Fruit fly (Drosophila melanogaster) whole organism, embryonic: ENCODE data around the gene CG5968.
A peak's percentile ranks its signal among the peaks of the same experiment; 100 is the strongest.

ENCODE experiments used
- Atf6 ChIP-seq: fragments of 200-800 bp; sonication (Bioruptor generic); IDR thresholded peaks from 2 replicates; pipeline ENCODE4 v1.3.6; 2022; ENCODE audit warnings: missing biosample characterization, missing genetic modification characterization
- BEAF-32 ChIP-seq: fragments of 200-800 bp; sonication (Bioruptor generic); optimal IDR thresholded peaks from 3 replicates; lab custom pipeline; 2017; ENCODE audit warnings: missing biosample characterization, missing genetic modification characterization, mild to moderate bottlenecking, moderate library complexity, missing genetic modification reagents
- Bdp1 ChIP-seq: fragments of 200-800 bp; sonication (Bioruptor generic); optimal IDR thresholded peaks from 3 replicates; lab custom pipeline; 2016; ENCODE audit warnings: missing biosample characterization, missing genetic modification characterization
- Bteb2 ChIP-seq: fragments of 200-800 bp; sonication (Bioruptor generic); optimal IDR thresholded peaks from 2 replicates; lab custom pipeline; 2016; ENCODE audit warnings: missing biosample characterization, missing genetic modification characterization
- CG10321 ChIP-seq: fragments of 200-800 bp; sonication (Bioruptor generic); IDR thresholded peaks from 2 replicates; pipeline ENCODE4 v1.3.6; 2022; ENCODE audit warnings: missing biosample characterization, missing genetic modification characterization
- CG11560 ChIP-seq: fragments of 200-800 bp; sonication (Bioruptor generic); IDR thresholded peaks from 3 replicates; pipeline ENCODE4 v1.3.6; 2022; ENCODE audit warnings: missing biosample characterization, missing genetic modification characterization
- CG12659 ChIP-seq: fragments of 200-800 bp; sonication (Bioruptor generic); optimal IDR thresholded peaks from 3 replicates; lab custom pipeline; 2017; ENCODE audit warnings: mild to moderate bottlenecking, missing biosample characterization, missing genetic modification reagents, missing genetic modification characterization
- CG13123 ChIP-seq: fragments of 200-800 bp; sonication (Bioruptor generic); optimal IDR thresholded peaks from 2 replicates; lab custom pipeline; 2016; ENCODE audit warnings: missing biosample characterization, missing genetic modification characterization
- CG13296 ChIP-seq: fragments of 200-800 bp; sonication (Bioruptor generic); optimal IDR thresholded peaks from 3 replicates; lab custom pipeline; 2018; ENCODE audit warnings: missing biosample characterization, mild to moderate bottlenecking, missing genetic modification characterization
- CG13424 ChIP-seq: fragments of 200-800 bp; sonication (Bioruptor generic); optimal IDR thresholded peaks from 2 replicates; lab custom pipeline; 2019; ENCODE audit warnings: missing biosample characterization, mild to moderate bottlenecking, missing genetic modification characterization, moderate library complexity
- CG14860 ChIP-seq: fragments of 200-800 bp; sonication (Bioruptor generic); IDR thresholded peaks from 3 replicates; pipeline ENCODE4 v1.3.6; 2022; ENCODE audit warnings: missing biosample characterization, missing genetic modification characterization; ENCODE audit not compliant: partially characterized antibody
- CG15073 ChIP-seq: fragments of 200-800 bp; sonication (Bioruptor generic); optimal IDR thresholded peaks from 2 replicates; lab custom pipeline; 2016; ENCODE audit warnings: missing biosample characterization, missing genetic modification characterization
- CG1529 ChIP-seq: fragments of 200-800 bp; sonication (Bioruptor generic); optimal IDR thresholded peaks from 3 replicates; lab custom pipeline; 2018; ENCODE audit warnings: missing biosample characterization, missing genetic modification characterization
- CG17568 ChIP-seq: fragments of 200-800 bp; sonication (Bioruptor generic); optimal IDR thresholded peaks from 2 replicates; lab custom pipeline; 2018; ENCODE audit warnings: missing biosample characterization, mild to moderate bottlenecking, missing genetic modification characterization, moderate library complexity
- CG1792 ChIP-seq: fragments of 200-800 bp; sonication (Bioruptor generic); optimal IDR thresholded peaks from 2 replicates; lab custom pipeline; 2016; ENCODE audit warnings: missing biosample characterization, missing genetic modification characterization
- CG18599 ChIP-seq: fragments of 200-800 bp; sonication (Bioruptor generic); optimal IDR thresholded peaks from 3 replicates; lab custom pipeline; 2017; ENCODE audit warnings: missing biosample characterization, missing genetic modification characterization, mild to moderate bottlenecking, moderate library complexity, missing genetic modification reagents
- CG31441 ChIP-seq: fragments of 200-800 bp; sonication (Bioruptor generic); IDR thresholded peaks from 2 replicates; pipeline ENCODE4 v1.3.6; 2022; ENCODE audit warnings: missing biosample characterization, missing genetic modification characterization
- CG32767 ChIP-seq: fragments of 200-800 bp; sonication (Bioruptor generic); IDR thresholded peaks from 2 replicates; pipeline ENCODE4 v1.3.6; 2022; ENCODE audit warnings: missing biosample characterization, missing genetic modification characterization
- CG3838 ChIP-seq: fragments of 200-800 bp; sonication (Bioruptor generic); optimal IDR thresholded peaks from 3 replicates; lab custom pipeline; 2016; ENCODE audit warnings: missing biosample characterization, missing genetic modification characterization
- CG43689 ChIP-seq: fragments of 200-800 bp; sonication (Bioruptor generic); IDR thresholded peaks from 2 replicates; pipeline ENCODE4 v1.3.6; 2022; ENCODE audit warnings: missing biosample characterization, missing genetic modification characterization
- CG6765 ChIP-seq: fragments of 200-800 bp; sonication (Bioruptor generic); optimal IDR thresholded peaks from 3 replicates; lab custom pipeline; 2017; ENCODE audit warnings: missing biosample characterization, mild to moderate bottlenecking, missing genetic modification characterization
- CG6791 ChIP-seq: fragments of 200-800 bp; sonication (Bioruptor generic); IDR thresholded peaks from 3 replicates; pipeline ENCODE4 v1.3.6; 2022; ENCODE audit warnings: missing biosample characterization, missing genetic modification characterization; ENCODE audit not compliant: partially characterized antibody
- CG8089 ChIP-seq: fragments of 200-800 bp; sonication (Bioruptor generic); optimal IDR thresholded peaks from 3 replicates; lab custom pipeline; 2016; ENCODE audit warnings: missing biosample characterization, missing genetic modification characterization
- CG9609 ChIP-seq: fragments of 200-800 bp; sonication (Bioruptor generic); optimal IDR thresholded peaks from 3 replicates; lab custom pipeline; 2016; ENCODE audit warnings: missing biosample characterization, missing genetic modification characterization
- D ChIP-seq, 2 experiments: fragments of 200-800 bp in 1 of 2; fragments of >200 bp in 1 of 2; sonication (Bioruptor generic) in 1 of 2; optimal IDR thresholded peaks; 2 replicates in 1 of 2; 3 replicates in 1 of 2; lab custom pipeline; 2017; ENCODE audit warnings: mild to moderate bottlenecking in 1 of 2, missing biosample characterization in 1 of 2, missing genetic modification characterization in 1 of 2, missing genetic modification reagents in 1 of 2
- Dbx ChIP-seq: fragments of 200-800 bp; sonication (Bioruptor generic); IDR thresholded peaks from 3 replicates; pipeline ENCODE4 v1.3.6; 2022; ENCODE audit warnings: missing biosample characterization, missing genetic modification characterization
- E2f1 ChIP-seq: fragments of 200-800 bp; sonication (Bioruptor generic); IDR thresholded peaks from 2 replicates; pipeline ENCODE4 v1.3.6; 2022; ENCODE audit warnings: missing biosample characterization, missing genetic modification characterization
- Elba2 ChIP-seq: fragments of 200-800 bp; sonication (Bioruptor generic); optimal IDR thresholded peaks from 3 replicates; lab custom pipeline; 2016; ENCODE audit warnings: missing biosample characterization, missing genetic modification characterization
- Fer2 ChIP-seq: fragments of 200-800 bp; sonication (Bioruptor generic); optimal IDR thresholded peaks from 2 replicates; lab custom pipeline; 2018; ENCODE audit warnings: missing biosample characterization, mild to moderate bottlenecking, missing genetic modification characterization, moderate library complexity
- Fer3 ChIP-seq: fragments of 200-800 bp; sonication (Bioruptor generic); optimal IDR thresholded peaks from 2 replicates; lab custom pipeline; 2018; ENCODE audit warnings: missing biosample characterization, mild to moderate bottlenecking, missing genetic modification characterization, moderate library complexity
- Hr3 ChIP-seq: fragments of 200-800 bp; sonication (Bioruptor generic); optimal IDR thresholded peaks from 3 replicates; lab custom pipeline; 2016; ENCODE audit warnings: missing biosample characterization, missing genetic modification characterization
- Hsf ChIP-seq: fragments of 200-800 bp; sonication (Bioruptor generic); optimal IDR thresholded peaks from 3 replicates; lab custom pipeline; 2016; ENCODE audit warnings: missing biosample characterization, missing genetic modification characterization
- MTF-1 ChIP-seq: fragments of 200-800 bp; sonication (Bioruptor generic); optimal IDR thresholded peaks from 2 replicates; lab custom pipeline; 2018; ENCODE audit warnings: missing biosample characterization, mild to moderate bottlenecking, missing genetic modification characterization, borderline replicate concordance
- ac ChIP-seq: fragments of 200-800 bp; sonication (Bioruptor generic); optimal IDR thresholded peaks from 3 replicates; lab custom pipeline; 2017; ENCODE audit warnings: missing biosample characterization, mild to moderate bottlenecking, missing genetic modification characterization
- al ChIP-seq: fragments of 200-800 bp; sonication (Bioruptor generic); IDR thresholded peaks from 2 replicates; pipeline ENCODE4 v1.3.6; 2022; ENCODE audit warnings: missing biosample characterization, missing genetic modification characterization
- bcd ChIP-seq: fragments of 200-800 bp; sonication (Bioruptor generic); optimal IDR thresholded peaks from 2 replicates; lab custom pipeline; 2017; ENCODE audit warnings: missing biosample characterization, mild to moderate bottlenecking, missing genetic modification characterization
- crol ChIP-seq: fragments of 200-800 bp; sonication (Bioruptor generic); IDR thresholded peaks from 2 replicates; pipeline ENCODE4 v1.3.6; 2022; ENCODE audit warnings: missing biosample characterization, missing genetic modification characterization
- fd102C ChIP-seq: fragments of 200-800 bp; sonication (Bioruptor generic); optimal IDR thresholded peaks from 2 replicates; lab custom pipeline; 2018; ENCODE audit warnings: missing biosample characterization, mild to moderate bottlenecking, missing genetic modification characterization, moderate library complexity
- gem ChIP-seq: fragments of 200-800 bp; sonication (Bioruptor generic); optimal IDR thresholded peaks from 2 replicates; lab custom pipeline; 2019; ENCODE audit warnings: missing biosample characterization, mild to moderate bottlenecking, missing genetic modification characterization, moderate library complexity
- gro ChIP-seq: fragments of 200-800 bp; sonication (Bioruptor generic); optimal IDR thresholded peaks from 2 replicates; lab custom pipeline; 2016; ENCODE audit warnings: missing biosample characterization, missing genetic modification characterization
- jigr1 ChIP-seq: fragments of 200-800 bp; sonication (Bioruptor generic); IDR thresholded peaks from 3 replicates; pipeline ENCODE4 v1.3.6; 2022; ENCODE audit warnings: missing biosample characterization, missing genetic modification characterization
- mam ChIP-seq: fragments of 200-800 bp; sonication (Bioruptor generic); optimal IDR thresholded peaks from 3 replicates; lab custom pipeline; 2016; ENCODE audit warnings: missing biosample characterization, missing genetic modification characterization
- pho ChIP-seq: fragments of 200-800 bp; sonication (Bioruptor generic); optimal IDR thresholded peaks from 2 replicates; lab custom pipeline; 2016; ENCODE audit warnings: missing biosample characterization, missing genetic modification characterization
- repo ChIP-seq: fragments of 200-800 bp; sonication (Bioruptor generic); optimal IDR thresholded peaks from 2 replicates; lab custom pipeline; 2016; ENCODE audit warnings: missing biosample characterization, missing genetic modification characterization
- row ChIP-seq: fragments of 200-800 bp; sonication (Bioruptor generic); IDR thresholded peaks from 3 replicates; pipeline ENCODE4 v1.3.6; 2022; ENCODE audit warnings: missing biosample characterization, missing genetic modification characterization
- schlank ChIP-seq: fragments of 200-800 bp; sonication (Bioruptor generic); optimal IDR thresholded peaks from 2 replicates; lab custom pipeline; 2018; ENCODE audit warnings: missing biosample characterization, mild to moderate bottlenecking, missing genetic modification characterization
- sr ChIP-seq: fragments of 200-800 bp; sonication (Bioruptor generic); IDR thresholded peaks from 3 replicates; pipeline ENCODE4 v1.3.6; 2022; ENCODE audit warnings: missing biosample characterization, missing genetic modification characterization
- stc ChIP-seq: fragments of 200-800 bp; sonication (Bioruptor generic); IDR thresholded peaks from 2 replicates; pipeline ENCODE4 v1.3.6; 2022; ENCODE audit warnings: missing biosample characterization, missing genetic modification characterization
- tin ChIP-seq: fragments of 200-800 bp; sonication (Bioruptor generic); optimal IDR thresholded peaks from 3 replicates; lab custom pipeline; 2016; ENCODE audit warnings: missing biosample characterization, missing genetic modification characterization
- yki ChIP-seq: fragments of >200 bp; optimal IDR thresholded peaks from 3 replicates; lab custom pipeline; 2018
- zfh2 ChIP-seq: fragments of 200-800 bp; sonication (Bioruptor generic); optimal IDR thresholded peaks from 2 replicates; lab custom pipeline; 2016; ENCODE audit warnings: missing biosample characterization, missing genetic modification characterization

CG5968 gene

DNA sequence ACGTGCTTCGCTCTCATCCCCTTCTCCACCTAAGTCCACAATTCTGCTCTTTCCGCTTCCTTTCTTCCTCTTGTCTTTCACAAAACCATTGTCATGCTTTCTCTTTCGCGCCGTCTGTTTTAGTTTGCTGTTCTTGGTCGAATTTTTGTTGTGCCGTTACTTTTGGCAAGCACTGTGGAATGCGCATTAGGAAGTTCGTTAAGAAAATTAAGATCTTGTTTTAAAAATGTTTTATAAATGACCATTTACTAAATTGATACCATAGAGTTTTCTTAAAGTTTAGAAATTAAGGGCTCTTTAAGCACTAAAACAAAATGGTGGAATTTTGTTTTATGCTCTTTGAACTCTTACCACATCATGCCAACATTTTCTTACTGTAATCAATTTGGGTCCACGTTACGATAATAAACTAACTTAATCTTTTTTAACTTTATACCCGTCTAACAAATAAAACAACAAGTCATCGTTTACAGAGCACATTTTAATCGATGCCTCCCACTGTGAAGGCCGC, 14.6 kb downstream of the CG5968 start (continued):
- TF ChIP-seq sr (GFP tag; lab: Robert Waterston, UW) (no peak), Dbx (GFP tag; lab: Robert Waterston, UW) (peak; percentile 77), stc (GFP tag; lab: Robert Waterston, UW) (no peak), mam (GFP tag; lab: Kevin White, UChicago) (peak; percentile 86), E2f1 (GFP tag; lab: Robert Waterston, UW) (peak; percentile 46), Atf6 (peak; percentile 67), al (GFP tag; lab: Robert Waterston, UW) (peak; percentile 71), CG43689 (GFP tag; lab: Robert Waterston, UW) (no peak), ac (no peak), CG13296 (peak; percentile 59), row (GFP tag; lab: Robert Waterston, UW) (peak; percentile 57), CG10321 (GFP tag; lab: Robert Waterston, UW) (no peak), Fer3 (peak; percentile 76), Hsf (GFP tag; lab: Kevin White, UChicago) (peak; percentile 80), schlank (tag; lab: Kevin White, UChicago) (peak; percentile 69), crol (GFP tag; lab: Robert Waterston, UW) (peak; percentile 54), MTF-1 (no peak), CG6765 (GFP tag; lab: Kevin White, UChicago) (peak; percentile 30), CG8089 (GFP tag; lab: Kevin White, UChicago) (peak; percentile 56), CG31441 (no peak; the same call in 1 of the 2 replicates), Fer2 (tag; lab: Kevin White, UChicago) (peak; percentile 50), CG13424 (tag; lab: Kevin White, UChicago) (peak; percentile 79), CG18599 (GFP tag; lab: Kevin White, UChicago) (peak; percentile 89), Elba2 (GFP tag; lab: Kevin White, UChicago) (no peak), pho (GFP tag; lab: Kevin White, UChicago) (peak; percentile 88), CG14860 (no peak), yki (lab: Kevin White, UChicago) (no peak), CG32767 (GFP tag; lab: Robert Waterston, UW) (peak; percentile 10; the same call in 1 of the 2 replicates), CG15073 (no peak), BEAF-32 (no peak), D (optimal IDR thresholded peaks at IDR 0.05; lab: Kevin White, UChicago) (no peak), D (GFP tag; optimal IDR thresholded peaks at IDR 0.05; lab: Kevin White, UChicago) (peak; percentile 36), Hr3 (GFP tag; lab: Kevin White, UChicago) (peak; percentile 52), jigr1 (GFP tag; lab: Robert Waterston, UW) (0 out of 3 replicates have a peak, but pooled peaks have one; percentile 50), CG9609 (GFP tag; lab: Kevin White, UChicago) (peak; percentile 83), gem (tag; lab: Kevin White, UChicago) (peak; percentile 90), Bdp1 (GFP tag; lab: Kevin White, UChicago) (peak; percentile 37), CG12659 (peak; percentile 74), CG17568 (peak; percentile 41), tin (GFP tag; lab: Kevin White, UChicago) (peak; percentile 34), CG11560 (tag; lab: Robert Waterston, UW) (no peak), CG1529 (GFP tag; lab: Kevin White, UChicago) (peak; percentile 45), CG1792 (GFP tag; lab: Kevin White, UChicago) (peak; percentile 61), Bteb2 (GFP tag; lab: Kevin White, UChicago) (peak; percentile 73), gro (GFP tag; lab: Kevin White, UChicago) (peak; percentile 82), CG13123 (no peak), CG3838 (GFP tag; lab: Kevin White, UChicago) (peak; percentile 65), CG6791 (GFP tag; lab: Robert Waterston, UW) (no peak), zfh2 (GFP tag; lab: Kevin White, UChicago) (peak; percentile 87), fd102C (GFP tag; lab: Kevin White, UChicago) (no peak), bcd (peak; percentile 76), repo (GFP tag; lab: Kevin White, UChicago) (peak; percentile 53)
